Worm (Caenorhabditis elegans) whole organism, L1 larva: ENCODE measurements around the gene Y116A8A.7.
A peak's percentile ranks its signal among the peaks of the same experiment; 100 is the strongest.
"Not testable (repeated sequence)": the region's sequence is repeated elsewhere in the genome, so short reads cannot be mapped to it uniquely, and the experiment has no call there.

Experiments
- C04F5.9 ChIP-seq: sonication (generic microtip); optimal IDR thresholded peaks from 2 replicates; lab custom pipeline; 2016; ENCODE audit warnings: missing genetic modification characterization, missing compliant biosample characterization
- C16A3.4 ChIP-seq: fragments of 150-350 bp; optimal IDR thresholded peaks from 2 replicates; lab custom pipeline; 2014; ENCODE audit warnings: missing biosample characterization, missing genetic modification characterization
- C34B4.2 ChIP-seq: sonication (generic microtip); optimal IDR thresholded peaks from 2 replicates; lab custom pipeline; 2017; ENCODE audit warnings: mild to moderate bottlenecking, missing genetic modification characterization, missing compliant biosample characterization
- F16B12.6 ChIP-seq: fragments of 150-350 bp; optimal IDR thresholded peaks from 2 replicates; lab custom pipeline; 2014; ENCODE audit warnings: missing biosample characterization, missing genetic modification characterization
- Y116A8C.19 ChIP-seq: sonication (generic microtip); optimal IDR thresholded peaks from 2 replicates; lab custom pipeline; 2016; ENCODE audit warnings: missing compliant biosample characterization, missing genetic modification characterization, borderline replicate concordance
- ceh-63 ChIP-seq: fragments of 200-800 bp; sonication (Bioruptor generic); optimal IDR thresholded peaks from 2 replicates; lab custom pipeline; 2018; ENCODE audit warnings: mild to moderate bottlenecking, missing genetic modification characterization, missing compliant biosample characterization
- ceh-82 ChIP-seq, 3 experiments: fragments of 150-350 bp in 1 of 3; sonication (generic microtip) in 2 of 3; optimal IDR thresholded peaks; 2 replicates each; lab custom pipeline; 2014 to 2017; ENCODE audit warnings: missing biosample characterization in 3 of 3, missing genetic modification characterization in 3 of 3
- ceh-88 ChIP-seq: fragments of 200-800 bp; sonication (Bioruptor generic); IDR thresholded peaks from 2 replicates; pipeline ENCODE4 v1.3.6; 2022; ENCODE audit warnings: missing genetic modification characterization, missing compliant biosample characterization
- dpl-1 ChIP-seq, 3 experiments: fragments of 150-350 bp in 2 of 3; sonication (generic microtip) in 1 of 3; optimal IDR thresholded peaks; 2 replicates each; lab custom pipeline; 2014 to 2017; ENCODE audit warnings: missing biosample characterization in 3 of 3, missing genetic modification characterization in 3 of 3, missing genetic modification reagents in 3 of 3
- dsc-1 ChIP-seq: sonication (generic microtip); optimal IDR thresholded peaks from 2 replicates; lab custom pipeline; 2016; ENCODE audit warnings: mild to moderate bottlenecking, missing genetic modification characterization, missing compliant biosample characterization
- efl-3 ChIP-seq: fragments of 200-800 bp; sonication (Bioruptor generic); optimal IDR thresholded peaks from 2 replicates; lab custom pipeline; 2018; ENCODE audit warnings: mild to moderate bottlenecking, missing genetic modification characterization, missing compliant biosample characterization
- egl-13 ChIP-seq: sonication (generic microtip); optimal IDR thresholded peaks from 2 replicates; lab custom pipeline; 2016; ENCODE audit warnings: missing genotype, missing genetic modification reagents, missing genetic modification characterization, missing compliant biosample characterization
- elt-2 ChIP-seq: sonication (generic microtip); optimal IDR thresholded peaks from 2 replicates; lab custom pipeline; 2016; ENCODE audit warnings: missing genetic modification characterization, mild to moderate bottlenecking, inconsistent platforms, missing compliant biosample characterization, missing genetic modification reagents
- fkh-4 ChIP-seq: sonication (generic microtip); optimal IDR thresholded peaks from 2 replicates; lab custom pipeline; 2016; ENCODE audit warnings: missing compliant biosample characterization, missing genetic modification characterization, borderline replicate concordance
- fkh-8 ChIP-seq: sonication (generic microtip); optimal IDR thresholded peaks from 2 replicates; lab custom pipeline; 2016; ENCODE audit warnings: mild to moderate bottlenecking, missing genetic modification characterization, missing compliant biosample characterization
- fos-1 ChIP-seq: fragments of 150-350 bp; optimal IDR thresholded peaks from 2 replicates; lab custom pipeline; 2014; ENCODE audit warnings: missing biosample characterization, missing genetic modification characterization
- grh-1 ChIP-seq: fragments of 200-800 bp; sonication (Bioruptor generic); IDR thresholded peaks from 2 replicates; pipeline ENCODE4 v1.3.6; 2022; ENCODE audit warnings: missing genetic modification reagents, missing genetic modification characterization, missing compliant biosample characterization
- hlh-17 ChIP-seq: fragments of 200-800 bp; sonication (Bioruptor generic); optimal IDR thresholded peaks from 2 replicates; lab custom pipeline; 2018; ENCODE audit warnings: missing genetic modification characterization, mild to moderate bottlenecking, missing compliant biosample characterization, moderate library complexity, borderline replicate concordance
- jun-1 ChIP-seq: fragments of 150-350 bp; optimal IDR thresholded peaks from 2 replicates; lab custom pipeline; 2014; ENCODE audit warnings: missing biosample characterization, missing genetic modification reagents, missing genetic modification characterization
- lin-13 ChIP-seq: fragments of 150-350 bp; optimal IDR thresholded peaks from 2 replicates; lab custom pipeline; 2014; ENCODE audit warnings: missing biosample characterization, missing genetic modification reagents, missing genetic modification characterization
- lin-14 ChIP-seq: fragments of 200-800 bp; sonication (Bioruptor generic); optimal IDR thresholded peaks from 2 replicates; lab custom pipeline; 2018; ENCODE audit warnings: mild to moderate bottlenecking, missing genetic modification characterization, moderate library complexity, missing compliant biosample characterization
- lin-35 ChIP-seq, 2 experiments: fragments of 150-350 bp; optimal IDR thresholded peaks; 2 replicates each; lab custom pipeline; 2014; ENCODE audit warnings: missing biosample characterization in 2 of 2, missing genetic modification characterization in 2 of 2, missing genetic modification reagents in 2 of 2
- mdl-1 ChIP-seq, 2 experiments: fragments of 150-350 bp; optimal IDR thresholded peaks; 2 replicates each; lab custom pipeline; 2014 to 2017; ENCODE audit warnings: missing biosample characterization in 2 of 2, missing genetic modification characterization in 2 of 2, inconsistent platforms in 1 of 2
- mep-1 ChIP-seq: fragments of 150-350 bp; optimal IDR thresholded peaks from 2 replicates; lab custom pipeline; 2014; ENCODE audit warnings: missing biosample characterization, missing genetic modification characterization
- nhr-11 ChIP-seq: fragments of 150-350 bp; optimal IDR thresholded peaks from 2 replicates; lab custom pipeline; 2014; ENCODE audit warnings: missing biosample characterization, missing genetic modification characterization
- nhr-19 ChIP-seq: fragments of 200-800 bp; sonication (Bioruptor generic); conservative IDR thresholded peaks from 2 replicates; pipeline ENCODE4 v1.3.6; 2022; ENCODE audit warnings: missing genetic modification characterization, missing compliant biosample characterization
- nhr-20 ChIP-seq: sonication (generic microtip); optimal IDR thresholded peaks from 2 replicates; lab custom pipeline; 2016; ENCODE audit warnings: mild to moderate bottlenecking, missing genetic modification characterization, missing compliant biosample characterization
- nhr-237 ChIP-seq: fragments of 150-350 bp; optimal IDR thresholded peaks from 2 replicates; lab custom pipeline; 2014; ENCODE audit warnings: missing biosample characterization, missing genetic modification characterization
- nhr-47 ChIP-seq: sonication (generic microtip); optimal IDR thresholded peaks from 2 replicates; lab custom pipeline; 2016; ENCODE audit warnings: mild to moderate bottlenecking, missing genetic modification characterization, moderate library complexity, missing compliant biosample characterization
- nhr-71 ChIP-seq: sonication (generic microtip); optimal IDR thresholded peaks from 2 replicates; lab custom pipeline; 2016; ENCODE audit warnings: mild to moderate bottlenecking, missing genetic modification characterization, moderate library complexity, missing compliant biosample characterization
- nhr-76 ChIP-seq: sonication (generic microtip); optimal IDR thresholded peaks from 2 replicates; lab custom pipeline; 2017; ENCODE audit warnings: missing biosample characterization, missing genetic modification characterization
- nhr-85 ChIP-seq: sonication (generic microtip); peaks from one replicate; lab custom pipeline; 2016; ENCODE audit warnings: missing genetic modification characterization, inconsistent platforms, missing compliant biosample characterization
- nhr-90 ChIP-seq: sonication (generic microtip); optimal IDR thresholded peaks from 2 replicates; lab custom pipeline; 2016; ENCODE audit warnings: mild to moderate bottlenecking, missing genetic modification characterization, missing compliant biosample characterization; ENCODE audit not compliant: poor library complexity
- pax-3 ChIP-seq: fragments of 200-800 bp; sonication (Bioruptor generic); optimal IDR thresholded peaks from 2 replicates; lab custom pipeline; 2018; ENCODE audit warnings: mild to moderate bottlenecking, missing genetic modification characterization, moderate library complexity, missing compliant biosample characterization
- rnt-1 ChIP-seq: sonication (generic microtip); optimal IDR thresholded peaks from 2 replicates; lab custom pipeline; 2016; ENCODE audit warnings: mild to moderate bottlenecking, missing genetic modification characterization, moderate library complexity, missing compliant biosample characterization
- skn-1 ChIP-seq: fragments of 150-350 bp; optimal IDR thresholded peaks from 2 replicates; lab custom pipeline; 2014; ENCODE audit warnings: missing biosample characterization, missing genetic modification characterization
- snpc-4 ChIP-seq: fragments of 150-350 bp; optimal IDR thresholded peaks from 2 replicates; lab custom pipeline; 2014; ENCODE audit warnings: missing biosample characterization, missing genetic modification characterization
- snu-23 ChIP-seq: sonication (generic microtip); optimal IDR thresholded peaks from 2 replicates; lab custom pipeline; 2016; ENCODE audit warnings: missing genetic modification characterization, missing compliant biosample characterization
- sox-4 ChIP-seq: sonication (generic microtip); optimal IDR thresholded peaks from 2 replicates; lab custom pipeline; 2016; ENCODE audit warnings: missing genetic modification characterization, missing compliant biosample characterization
- sptf-1 ChIP-seq: fragments of 150-350 bp; optimal IDR thresholded peaks from 2 replicates; lab custom pipeline; 2014; ENCODE audit warnings: missing biosample characterization, missing genetic modification characterization
- tlp-1 ChIP-seq: fragments of 150-350 bp; optimal IDR thresholded peaks from 2 replicates; lab custom pipeline; 2014; ENCODE audit warnings: missing biosample characterization, missing genetic modification characterization
- unc-86 ChIP-seq: sonication (generic microtip); optimal IDR thresholded peaks from 2 replicates; lab custom pipeline; 2016; ENCODE audit warnings: missing genetic modification characterization, missing compliant biosample characterization
- unc-98 ChIP-seq: fragments of 200-800 bp; sonication (Bioruptor generic); IDR thresholded peaks from 2 replicates; pipeline ENCODE4 v1.3.6; 2022; ENCODE audit warnings: missing genetic modification characterization, missing compliant biosample characterization
- zip-4 ChIP-seq: fragments of 200-800 bp; sonication (Bioruptor generic); optimal IDR thresholded peaks from 2 replicates; lab custom pipeline; 2018; ENCODE audit warnings: mild to moderate bottlenecking, missing genetic modification characterization, moderate library complexity, missing compliant biosample characterization

The Y116A8A.7 gene

DNA sequence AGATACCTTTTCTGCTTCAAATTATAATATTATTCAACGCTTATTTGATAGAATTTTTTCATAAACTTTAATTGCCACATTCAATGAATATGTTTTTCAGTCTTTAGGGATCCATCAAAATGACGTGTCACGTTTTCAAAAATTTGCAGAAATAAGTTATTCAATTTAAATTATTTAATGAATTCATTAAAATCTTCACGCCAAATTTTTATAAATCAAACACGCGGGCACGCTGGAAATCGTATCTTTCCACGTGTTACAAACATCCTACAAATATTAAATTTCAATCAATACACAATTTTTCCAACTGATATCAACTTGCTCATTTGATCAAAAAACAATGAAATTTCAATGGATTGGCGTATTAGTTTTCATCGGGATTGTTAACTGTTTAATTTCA lies 7.5 kb upstream of the Y116A8A.7 start, which contains the start of gene Y116A8A.4:
Y116A8A.4 (plus strand) TSS at position 301 of the 400 bp plus-strand sequence.
- no peak for TF ChIP-seq ceh-88 (GFP tag; lab: Robert Waterston, UW)
- no peak for TF ChIP-seq jun-1 (tag; lab: Kevin White, UChicago)
- TF ChIP-seq sox-4 (tag; lab: Kevin White, UChicago) = no peak
- TF ChIP-seq C34B4.2 (tag; lab: Kevin White, UChicago) = no peak
- TF ChIP-seq efl-3 (GFP tag; lab: Kevin White, UChicago) = no peak
- TF ChIP-seq Y116A8C.19 (tag; lab: Kevin White, UChicago) = no peak
- no peak for TF ChIP-seq nhr-47 (tag; lab: Kevin White, UChicago)
- TF ChIP-seq, all 84 proteins: peak for 0

DNA sequence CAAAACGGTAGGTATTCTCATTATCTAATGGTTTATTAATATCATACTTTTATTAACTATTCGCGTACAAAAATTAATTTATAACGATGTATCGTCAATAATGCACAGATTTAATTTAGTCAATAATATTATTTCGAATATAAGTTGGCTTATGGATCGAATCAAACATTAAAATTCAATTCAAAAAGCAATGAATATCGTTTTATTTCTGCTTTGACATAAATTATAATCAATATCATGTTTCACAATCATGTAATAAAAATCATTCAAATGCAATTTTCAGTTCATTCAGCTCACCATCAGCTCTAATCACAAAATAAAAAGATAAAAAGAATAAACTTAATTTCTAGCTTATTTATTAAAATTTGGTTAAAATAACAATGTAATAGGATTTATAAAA lies 1.3 kb upstream of the Y116A8A.7 start, which contains the start of gene Y116A8A.6:
Y116A8A.6 (minus strand) TSS at position 101 of the 400 bp plus-strand sequence.
- no peak for TF ChIP-seq mdl-1 (tag; optimal IDR thresholded peaks at IDR 0.05; lab: Kevin White, UChicago)
- no peak for TF ChIP-seq lin-14 (GFP tag; lab: Kevin White, UChicago)
- TF ChIP-seq hlh-17 = no peak
- no peak for TF ChIP-seq snpc-4 (tag; lab: Kevin White, UChicago)
- no peak for TF ChIP-seq tlp-1 (tag; lab: Kevin White, UChicago)
- TF ChIP-seq nhr-237 = no peak
- TF ChIP-seq zip-4 (GFP tag; lab: Kevin White, UChicago) = no peak

DNA sequence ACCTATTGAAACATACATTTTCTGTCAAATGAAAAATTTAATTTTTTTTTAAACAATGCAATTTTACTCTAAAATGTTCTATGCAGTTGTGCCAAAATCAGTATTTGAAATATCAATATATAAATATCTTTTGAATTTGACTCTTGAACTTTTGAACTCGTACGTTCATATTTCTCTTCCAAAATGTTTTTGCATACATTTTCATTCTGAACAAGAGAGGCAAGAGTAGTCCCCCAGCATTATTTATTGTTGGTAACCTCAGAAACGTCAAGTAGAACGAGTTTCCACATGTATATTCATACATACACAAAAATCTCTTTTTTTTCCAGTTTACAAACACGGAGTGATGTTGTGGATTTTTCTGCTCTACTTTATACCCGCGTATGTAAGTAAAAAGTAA lies 1.4 kb downstream of the Y116A8A.7 start, which contains the start of gene clec-194:
clec-194 (plus strand) TSS at position 301 of the 400 bp plus-strand sequence.
- TF ChIP-seq C16A3.4 (tag; lab: Kevin White, UChicago) (no peak), lin-13 (no peak), snu-23 (GFP tag; lab: Kevin White, UChicago) (no peak), tlp-1 (tag; lab: Kevin White, UChicago) (no peak), nhr-76 (tag; lab: Kevin White, UChicago) (no peak), ceh-82 (tag; optimal IDR thresholded peaks at IDR 0.05; lab: Kevin White, UChicago) (no peak), nhr-47 (tag; lab: Kevin White, UChicago) (no peak), unc-98 (GFP tag; lab: Robert Waterston, UW) (no peak), elt-2 (tag; lab: Kevin White, UChicago) (no peak), C04F5.9 (tag; lab: Kevin White, UChicago) (no peak), egl-13 (no peak), skn-1 (tag; lab: Kevin White, UChicago) (no peak), lin-35 (GFP tag; optimal IDR thresholded peaks at IDR 0.05; lab: Kevin White, UChicago) (no peak), ceh-63 (no peak), C34B4.2 (tag; lab: Kevin White, UChicago) (no peak), efl-3 (GFP tag; lab: Kevin White, UChicago) (no peak), fos-1 (tag; lab: Kevin White, UChicago) (no peak)

- not testable (repeated sequence) for TF ChIP-seq nhr-11, mep-1, sptf-1 (tag; lab: Kevin White, UChicago)
These were observed 12.9 kb downstream of the Y116A8A.7 start, which contains the start of gene Y116A8A.150 for ce11 chrIV:16842873-16843272. TSS of gene Y116A8A.150 (minus strand) at chrIV:16842973.

- TF ChIP-seq grh-1 (peak; percentile 95), fkh-4 (tag; lab: Kevin White, UChicago) (peak; percentile 8), nhr-20 (tag; lab: Kevin White, UChicago) (peak; percentile 48), dsc-1 (peak; percentile 39), nhr-90 (tag; lab: Kevin White, UChicago) (peak; percentile 36), nhr-85 (peak; percentile 53), nhr-71 (tag; lab: Kevin White, UChicago) (peak; percentile 76), dpl-1 (GFP tag; optimal IDR thresholded peaks at IDR 0.05; lab: Kevin White, UChicago) (peak in 2 of 3 experiments; percentile 23 to 29), rnt-1 (peak; percentile 56), unc-86 (peak; percentile 27), nhr-19 (GFP tag; lab: Robert Waterston, UW) (peak; percentile 98), pax-3 (peak; percentile 41), lin-35 (GFP tag; optimal IDR thresholded peaks at IDR 0.05; lab: Kevin White, UChicago) (peak; percentile 0 to 49), unc-98 (GFP tag; lab: Robert Waterston, UW) (peak; percentile 84), fkh-8 (peak; percentile 35), ceh-88 (GFP tag; lab: Robert Waterston, UW) (peak; percentile 94), F16B12.6 (tag; lab: Kevin White, UChicago) (peak; percentile 71)
These were observed 15.4 kb downstream of the Y116A8A.7 start for ce11 chrIV:16845376-16845775.
